Worm (Caenorhabditis elegans) whole organism, young adult: ENCODE measurements around the gene samt-1.
"Not testable (repeated sequence)": the region's sequence is repeated elsewhere in the genome, so short reads cannot be mapped to it uniquely, and the experiment has no call there.

Experiments
- B0019.2 ChIP-seq: fragments of 200-800 bp; sonication (Bioruptor generic); conservative IDR thresholded peaks from 2 replicates; pipeline ENCODE4 v1.3.6; 2022; ENCODE audit warnings: missing genetic modification reagents, missing genetic modification characterization, missing compliant biosample characterization
- B0336.3 ChIP-seq: fragments of 200-800 bp; sonication (Bioruptor generic); IDR thresholded peaks from 2 replicates; pipeline ENCODE4 v1.3.6; 2022; ENCODE audit warnings: missing genetic modification characterization, missing compliant biosample characterization
- D2030.7 ChIP-seq: fragments of 200-800 bp; sonication (Bioruptor generic); IDR thresholded peaks from 2 replicates; pipeline ENCODE4 v1.3.6; 2022; ENCODE audit warnings: missing genetic modification reagents, missing genetic modification characterization, missing compliant biosample characterization
- F10E7.11 ChIP-seq: sonication (generic microtip); optimal IDR thresholded peaks from 2 replicates; lab custom pipeline; 2017; ENCODE audit warnings: mild to moderate bottlenecking, missing genetic modification characterization, moderate library complexity, missing compliant biosample characterization
- F23B12.7 ChIP-seq: sonication (generic microtip); optimal IDR thresholded peaks from 2 replicates; lab custom pipeline; 2017; ENCODE audit warnings: missing genetic modification characterization, mild to moderate bottlenecking, missing compliant biosample characterization, antibody characterized with exemption, moderate library complexity; ENCODE audit not compliant: insufficient read depth
- F33H1.4 ChIP-seq: fragments of 200-800 bp; sonication (Bioruptor generic); IDR thresholded peaks from 2 replicates; pipeline ENCODE4 v1.3.6; 2022; ENCODE audit warnings: missing genetic modification reagents, missing genetic modification characterization, missing compliant biosample characterization
- Y53F4B.3 ChIP-seq: fragments of 200-800 bp; sonication (Bioruptor generic); IDR thresholded peaks from 2 replicates; pipeline ENCODE4 v1.3.6; 2022; ENCODE audit warnings: missing genetic modification reagents, missing genetic modification characterization, missing compliant biosample characterization
- akir-1 ChIP-seq: fragments of 200-800 bp; sonication (Bioruptor generic); optimal IDR thresholded peaks from 2 replicates; lab custom pipeline; 2018; ENCODE audit warnings: mild to moderate bottlenecking, missing genetic modification characterization, moderate library complexity, missing compliant biosample characterization
- bed-1 ChIP-seq: fragments of 200-800 bp; sonication (Bioruptor generic); IDR thresholded peaks from 2 replicates; pipeline ENCODE4 v1.3.6; 2022; ENCODE audit warnings: missing genetic modification reagents, missing genetic modification characterization, missing compliant biosample characterization
- cebp-1 ChIP-seq, 2 experiments: fragments of 200-800 bp in 1 of 2; sonication (Bioruptor generic) in 1 of 2; sonication (generic microtip) in 1 of 2; IDR thresholded peaks in 1 of 2; optimal IDR thresholded peaks in 1 of 2; 2 replicates each; pipeline versions ENCODE4 v1.3.6 to Lab custom; 2017 to 2022; ENCODE audit warnings: missing compliant biosample characterization in 2 of 2, missing genetic modification characterization in 2 of 2, mild to moderate bottlenecking in 1 of 2, missing genetic modification reagents in 1 of 2, moderate library complexity in 1 of 2
- ceh-100 ChIP-seq: fragments of 200-800 bp; sonication (Bioruptor generic); IDR thresholded peaks from 2 replicates; pipeline ENCODE4 v1.3.6; 2022; ENCODE audit warnings: missing genetic modification reagents, missing genetic modification characterization, missing compliant biosample characterization
- ceh-40 ChIP-seq: fragments of 200-800 bp; sonication (Bioruptor generic); IDR thresholded peaks from 2 replicates; pipeline ENCODE4 v1.3.6; 2022; ENCODE audit warnings: missing genetic modification characterization, missing compliant biosample characterization
- ceh-91 ChIP-seq: fragments of 200-800 bp; sonication (Bioruptor generic); IDR thresholded peaks from 2 replicates; pipeline ENCODE4 v1.3.6; 2022; ENCODE audit warnings: missing genetic modification reagents, missing genetic modification characterization, missing compliant biosample characterization
- dox-1 ChIP-seq: fragments of 200-800 bp; sonication (Bioruptor generic); IDR thresholded peaks from 2 replicates; pipeline ENCODE4 v1.3.6; 2022; ENCODE audit warnings: missing genetic modification reagents, missing genetic modification characterization, missing compliant biosample characterization
- efl-1 ChIP-seq: fragments of 150-350 bp; optimal IDR thresholded peaks from 2 replicates; lab custom pipeline; 2014; ENCODE audit warnings: missing biosample characterization, missing genetic modification reagents, missing genetic modification characterization
- egrh-3 ChIP-seq: fragments of 200-800 bp; sonication (Bioruptor generic); IDR thresholded peaks from 2 replicates; pipeline ENCODE4 v1.3.6; 2022; ENCODE audit warnings: missing genetic modification reagents, missing genetic modification characterization, missing compliant biosample characterization
- gei-17 ChIP-seq: fragments of 200-800 bp; sonication (Bioruptor generic); optimal IDR thresholded peaks from 2 replicates; lab custom pipeline; 2018; ENCODE audit warnings: mild to moderate bottlenecking, missing genetic modification characterization, missing compliant biosample characterization
- him-1 ChIP-seq: sonication (generic microtip); optimal IDR thresholded peaks from 2 replicates; lab custom pipeline; 2016; ENCODE audit warnings: missing genotype, missing genetic modification reagents, missing genetic modification characterization, missing compliant biosample characterization
- hmg-1.2 ChIP-seq: fragments of 200-800 bp; sonication (Bioruptor generic); IDR thresholded peaks from 2 replicates; pipeline ENCODE4 v1.3.6; 2022; ENCODE audit warnings: missing genetic modification reagents, missing genetic modification characterization, missing compliant biosample characterization
- lag-1 ChIP-seq: fragments of 200-800 bp; sonication (Bioruptor generic); IDR thresholded peaks from 2 replicates; pipeline ENCODE4 v1.3.6; 2022; ENCODE audit warnings: missing genetic modification reagents, missing genetic modification characterization, missing compliant biosample characterization
- let-607 ChIP-seq, 2 experiments: fragments of 200-800 bp in 1 of 2; sonication (Bioruptor generic) in 1 of 2; sonication (generic microtip) in 1 of 2; optimal IDR thresholded peaks; 2 replicates each; lab custom pipeline; 2016 to 2018; ENCODE audit warnings: mild to moderate bottlenecking in 2 of 2, missing compliant biosample characterization in 2 of 2, missing genetic modification characterization in 2 of 2, moderate library complexity in 2 of 2, missing genotype in 1 of 2
- lin-40 ChIP-seq: sonication (generic microtip); optimal IDR thresholded peaks from 2 replicates; lab custom pipeline; 2016; ENCODE audit warnings: missing genetic modification characterization, mild to moderate bottlenecking, missing compliant biosample characterization, missing genotype, missing genetic modification reagents
- lin-54 ChIP-seq: fragments of 200-800 bp; sonication (Bioruptor generic); optimal IDR thresholded peaks from 2 replicates; lab custom pipeline; 2018; ENCODE audit warnings: mild to moderate bottlenecking, missing genetic modification characterization, missing compliant biosample characterization
- lsl-1 ChIP-seq: fragments of 200-800 bp; sonication (Bioruptor generic); optimal IDR thresholded peaks from 2 replicates; lab custom pipeline; 2018; ENCODE audit warnings: mild to moderate bottlenecking, missing genetic modification characterization, moderate library complexity, missing compliant biosample characterization
- madf-6 ChIP-seq: fragments of 200-800 bp; sonication (Bioruptor generic); IDR thresholded peaks from 2 replicates; pipeline ENCODE4 v1.3.6; 2022; ENCODE audit warnings: missing genetic modification reagents, missing genetic modification characterization, missing compliant biosample characterization
- madf-8 ChIP-seq: fragments of 200-800 bp; sonication (Bioruptor generic); conservative IDR thresholded peaks from 2 replicates; pipeline ENCODE4 v1.3.6; 2022; ENCODE audit warnings: missing genetic modification reagents, missing genetic modification characterization, missing compliant biosample characterization
- nhr-27 ChIP-seq: fragments of 200-800 bp; sonication (Bioruptor generic); optimal IDR thresholded peaks from 2 replicates; lab custom pipeline; 2018; ENCODE audit warnings: mild to moderate bottlenecking, missing genetic modification characterization, moderate library complexity, missing compliant biosample characterization
- nhr-90 ChIP-seq: sonication (generic microtip); optimal IDR thresholded peaks from 2 replicates; lab custom pipeline; 2016; ENCODE audit warnings: missing genotype, mild to moderate bottlenecking, missing genetic modification characterization, missing compliant biosample characterization
- rcor-1 ChIP-seq: fragments of 200-800 bp; sonication (Bioruptor generic); IDR thresholded peaks from 2 replicates; pipeline ENCODE4 v1.3.6; 2022; ENCODE audit warnings: missing genetic modification reagents, missing genetic modification characterization, missing compliant biosample characterization
- rec-8 ChIP-seq, 2 experiments: sonication (generic microtip); optimal IDR thresholded peaks; 2 replicates each; lab custom pipeline; 2016; ENCODE audit warnings: mild to moderate bottlenecking in 2 of 2, missing genetic modification characterization in 2 of 2, missing genetic modification reagents in 2 of 2, missing genotype in 2 of 2, missing biosample characterization in 1 of 2, missing compliant biosample characterization in 1 of 2, moderate library complexity in 1 of 2
- repo-1 ChIP-seq: sonication (generic microtip); optimal IDR thresholded peaks from 2 replicates; lab custom pipeline; 2017; ENCODE audit warnings: mild to moderate bottlenecking, missing genetic modification characterization, missing compliant biosample characterization
- snpc-3.4 ChIP-seq: sonication (generic microtip); optimal IDR thresholded peaks from 2 replicates; lab custom pipeline; 2017; ENCODE audit warnings: missing genetic modification characterization, mild to moderate bottlenecking, missing compliant biosample characterization, antibody characterized with exemption, moderate library complexity, missing genotype, missing genetic modification reagents
- tbp1 ChIP-seq: fragments of 200-800 bp; sonication (Bioruptor generic); optimal IDR thresholded peaks from 2 replicates; lab custom pipeline; 2018; ENCODE audit warnings: mild to moderate bottlenecking, missing genetic modification characterization, missing compliant biosample characterization
- xnd-1 ChIP-seq: sonication (generic microtip); optimal IDR thresholded peaks from 2 replicates; lab custom pipeline; 2016; ENCODE audit warnings: missing genotype, missing genetic modification reagents, missing genetic modification characterization, missing compliant biosample characterization
- ztf-18 ChIP-seq: sonication (generic microtip); optimal IDR thresholded peaks from 2 replicates; lab custom pipeline; 2016; ENCODE audit warnings: missing genotype, mild to moderate bottlenecking, missing genetic modification characterization, missing compliant biosample characterization
- ztf-22 ChIP-seq: fragments of 200-800 bp; sonication (Bioruptor generic); optimal IDR thresholded peaks from 2 replicates; lab custom pipeline; 2018; ENCODE audit warnings: mild to moderate bottlenecking, missing genetic modification characterization, moderate library complexity, missing compliant biosample characterization
- ztf-6 ChIP-seq: fragments of 200-800 bp; sonication (Bioruptor generic); IDR thresholded peaks from 2 replicates; pipeline ENCODE4 v1.3.6; 2022; ENCODE audit warnings: missing genetic modification reagents, missing genetic modification characterization, missing compliant biosample characterization

The samt-1 gene

DNA sequence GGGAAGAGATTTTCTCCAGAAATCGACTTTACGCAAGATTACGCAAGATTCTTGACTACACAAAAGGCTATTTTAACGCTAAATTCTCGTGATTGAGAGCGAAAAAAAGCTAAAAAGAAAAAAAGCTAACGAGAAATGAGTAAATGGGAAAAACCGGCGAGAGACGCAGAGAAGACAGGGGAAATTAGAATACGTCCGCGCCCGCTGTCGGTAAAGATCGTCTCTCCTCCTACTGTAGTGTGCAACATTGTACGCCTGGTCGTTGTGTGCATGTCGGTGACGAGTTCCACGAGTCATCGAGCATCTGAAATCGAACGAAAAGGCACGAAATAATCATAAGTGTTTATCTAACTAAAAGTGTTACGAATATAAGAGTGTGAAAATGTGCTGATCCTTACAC lies 16.7 kb upstream of the samt-1 start (continued):
- TF ChIP-seq akir-1 (GFP tag; lab: Kevin White, UChicago) (no peak), madf-8 (GFP tag; lab: Robert Waterston, UW) (peak; percentile 93)
- TF ChIP-seq, all 124 proteins: peak for 15

- TF ChIP-seq akir-1 (GFP tag; lab: Kevin White, UChicago), result no peak
- TF ChIP-seq efl-1 (GFP tag; lab: Kevin White, UChicago), result peak; percentile 24
These were observed 15.2 kb upstream of the samt-1 start for ce11 chrIV:2916043-2916442.

DNA sequence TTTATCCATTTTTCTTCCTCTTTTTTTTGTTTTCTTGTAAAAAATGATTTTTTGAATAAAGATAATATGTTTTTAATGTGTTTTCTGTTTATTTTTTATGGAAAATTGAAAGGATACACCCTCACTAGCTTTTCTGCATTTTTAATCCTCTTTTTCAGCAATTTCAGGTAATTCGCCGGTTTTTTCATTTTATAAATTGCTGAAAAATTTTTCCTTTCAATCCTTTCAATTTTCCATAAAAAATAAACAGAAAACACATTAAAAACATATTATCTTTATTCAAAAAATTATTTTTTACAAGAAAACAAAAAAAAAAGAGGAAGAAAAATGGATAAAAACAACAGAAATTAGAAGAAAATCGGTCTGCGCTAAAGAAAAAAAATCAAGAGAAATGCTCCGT lies 13.5 kb upstream of the samt-1 start, which contains the start of gene Y54G2A.50:
Gene Y54G2A.50, plus strand, starts transcription at position 301 of the 400 bp plus-strand sequence.
- not testable (repeated sequence) for TF ChIP-seq repo-1 (tag; lab: Kevin White, UChicago); F10E7.11 (tag; lab: Kevin White, UChicago); B0019.2 (GFP tag; lab: Robert Waterston, UW)

ce11 chrIV:2922196-2922595 lies 9.0 kb upstream of the samt-1 start, which contains the start of gene fbxc-45:
TSS of gene fbxc-45 (minus strand) at chrIV:2922243.
- TF ChIP-seq F33H1.4, result peak; percentile 80
- TF ChIP-seq ceh-40 (GFP tag; lab: Robert Waterston, UW), result no peak
- peak; percentile 60; the same call in 1 of the 2 replicates for TF ChIP-seq D2030.7 (GFP tag; lab: Robert Waterston, UW)
- no peak for TF ChIP-seq rcor-1 (GFP tag; lab: Robert Waterston, UW)
- no peak for TF ChIP-seq ceh-91 (GFP tag; lab: Robert Waterston, UW)
- TF ChIP-seq Y53F4B.3, result no peak
- TF ChIP-seq egrh-3 (GFP tag; lab: Robert Waterston, UW), result no peak
- peak; percentile 15 for TF ChIP-seq lin-54
- TF ChIP-seq rec-8 (tag; optimal IDR thresholded peaks at IDR 0.05; lab: Kevin White, UChicago), result no peak
- TF ChIP-seq madf-6 (GFP tag; lab: Robert Waterston, UW), result peak; percentile 68
- peak; percentile 53 for TF ChIP-seq him-1
- peak; percentile 87 for TF ChIP-seq lsl-1 (GFP tag; lab: Kevin White, UChicago)
- TF ChIP-seq ztf-22 (GFP tag; lab: Kevin White, UChicago), result no peak
- peak; percentile 73 for TF ChIP-seq xnd-1 (tag; lab: Kevin White, UChicago)
- no peak for TF ChIP-seq ztf-6
- TF ChIP-seq snpc-3.4 (tag; lab: Kevin White, UChicago), result peak; percentile 12
- TF ChIP-seq hmg-1.2, result 0 out of 2 replicates have a peak, but pooled peaks have one; percentile 5
- TF ChIP-seq, all 124 proteins: peak for 9

- TF ChIP-seq ceh-100 (GFP tag; lab: Robert Waterston, UW) (no peak), lag-1 (GFP tag; lab: Robert Waterston, UW) (no peak), nhr-27 (tag; lab: Kevin White, UChicago) (no peak), nhr-90 (no peak), gei-17 (no peak), tbp1 (GFP tag; lab: Kevin White, UChicago) (no peak), F33H1.4 (no peak), F10E7.11 (tag; lab: Kevin White, UChicago) (no peak)
- TF ChIP-seq, all 124 proteins: peak for 0
These were observed 5.6 kb upstream of the samt-1 start, which contains the start of gene ubc-13 for ce11 chrIV:2925591-2925990. TSS of gene ubc-13 (minus strand) at chrIV:2925691.

DNA sequence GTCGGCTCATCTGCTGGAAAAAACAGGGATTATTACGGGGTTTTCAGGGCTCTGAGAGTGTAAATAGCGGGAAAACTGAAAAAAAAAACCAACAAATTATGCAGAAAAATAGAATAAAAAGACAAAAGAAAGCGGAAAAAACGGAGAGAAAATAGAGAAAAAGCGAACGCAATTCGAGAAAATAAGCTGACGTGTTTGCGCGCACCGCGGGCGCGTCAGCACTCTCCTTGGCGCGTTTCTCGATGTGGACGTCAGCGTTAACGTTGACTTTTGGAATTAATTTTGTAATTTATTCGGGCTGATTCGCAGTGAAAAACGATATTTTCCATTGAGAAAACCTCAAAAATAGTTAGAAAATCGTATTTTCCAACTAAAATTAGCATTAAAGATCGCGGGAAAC lies 2.8 kb upstream of the samt-1 start, which contains the start of gene manf-1:
Gene manf-1, minus strand, starts transcription at position 13 of the 400 bp plus-strand sequence.
- TF ChIP-seq rcor-1 (GFP tag; lab: Robert Waterston, UW) (0 out of 2 replicates have a peak, but pooled peaks have one; percentile 36), B0336.3 (GFP tag; lab: Robert Waterston, UW) (0 out of 2 replicates have a peak, but pooled peaks have one; percentile 47), F33H1.4 (peak; percentile 61), dox-1 (GFP tag; lab: Robert Waterston, UW) (peak; percentile 64; the same call in 1 of the 2 replicates), lin-40 (tag; lab: Kevin White, UChicago) (peak; percentile 75), ceh-100 (GFP tag; lab: Robert Waterston, UW) (peak; percentile 49; the same call in 1 of the 2 replicates), ztf-18 (peak; percentile 94), cebp-1 (GFP tag; IDR thresholded peaks at IDR 0.05; lab: Robert Waterston, UW) (no peak), cebp-1 (tag; optimal IDR thresholded peaks at IDR 0.05; lab: Kevin White, UChicago) (peak; percentile 67), madf-8 (GFP tag; lab: Robert Waterston, UW) (0 out of 2 replicates have a peak, but pooled peaks have one; percentile 12), bed-1 (GFP tag; lab: Robert Waterston, UW) (no peak), F23B12.7 (tag; lab: Kevin White, UChicago) (peak; percentile 2), ceh-40 (GFP tag; lab: Robert Waterston, UW) (no peak), let-607 (tag; optimal IDR thresholded peaks at IDR 0.05; lab: Kevin White, UChicago) (peak; percentile 78 to 88)
